Fruit fly (Drosophila melanogaster) whole organism, prepupa: Measurements from ENCODE around the gene CG3630.

Experiments
- CG10631 ChIP-seq: fragments of 200-800 bp; sonication (Bioruptor generic); optimal IDR thresholded peaks from 2 replicates; lab custom pipeline; 2016; ENCODE audit warnings: missing biosample characterization, missing genetic modification characterization
- CG11294 ChIP-seq: fragments of 200-800 bp; sonication (Bioruptor generic); IDR thresholded peaks from 2 replicates; pipeline ENCODE4 v1.3.6; 2022; ENCODE audit warnings: missing biosample characterization, missing genetic modification characterization
- CG11762 ChIP-seq: fragments of 200-800 bp; sonication (Bioruptor generic); optimal IDR thresholded peaks from 3 replicates; lab custom pipeline; 2016; ENCODE audit warnings: missing biosample characterization, missing genetic modification characterization; ENCODE audit not compliant: insufficient read depth
- CG11902 ChIP-seq: fragments of 200-800 bp; sonication (Bioruptor generic); optimal IDR thresholded peaks from 3 replicates; lab custom pipeline; 2016; ENCODE audit warnings: missing biosample characterization, missing genetic modification characterization
- CG15336 ChIP-seq: fragments of 200-800 bp; sonication (Bioruptor generic); IDR thresholded peaks from 2 replicates; pipeline ENCODE4 v1.3.6; 2022; ENCODE audit warnings: missing biosample characterization, missing genetic modification characterization
- CG16779 ChIP-seq: fragments of 200-800 bp; sonication (Bioruptor generic); optimal IDR thresholded peaks from 3 replicates; lab custom pipeline; 2017; ENCODE audit warnings: missing biosample characterization, mild to moderate bottlenecking, missing genetic modification characterization
- CG31627 ChIP-seq: fragments of 200-800 bp; sonication (Bioruptor generic); optimal IDR thresholded peaks from 3 replicates; lab custom pipeline; 2016; ENCODE audit warnings: missing biosample characterization, missing genetic modification characterization
- CG32006 ChIP-seq: fragments of 200-800 bp; sonication (Bioruptor generic); optimal IDR thresholded peaks from 3 replicates; lab custom pipeline; 2017; ENCODE audit warnings: missing biosample characterization, mild to moderate bottlenecking, missing genetic modification characterization
- CG3919 ChIP-seq: fragments of 200-800 bp; sonication (Bioruptor generic); optimal IDR thresholded peaks from 3 replicates; lab custom pipeline; 2016; ENCODE audit warnings: missing biosample characterization, missing genetic modification characterization
- CG4318 ChIP-seq: fragments of 200-800 bp; sonication (Bioruptor generic); optimal IDR thresholded peaks from 3 replicates; lab custom pipeline; 2017; ENCODE audit warnings: missing biosample characterization, mild to moderate bottlenecking, missing genetic modification characterization
- CG6163 ChIP-seq: fragments of 200-800 bp; sonication (Bioruptor generic); IDR thresholded peaks from 3 replicates; pipeline ENCODE4 v1.3.6; 2022; ENCODE audit warnings: missing biosample characterization, missing genetic modification characterization
- CG6276 ChIP-seq: fragments of 200-800 bp; sonication (Bioruptor generic); optimal IDR thresholded peaks from 2 replicates; lab custom pipeline; 2017; ENCODE audit warnings: missing biosample characterization, mild to moderate bottlenecking, missing genetic modification characterization
- CG7368 ChIP-seq: fragments of 200-800 bp; sonication (Bioruptor generic); optimal IDR thresholded peaks from 3 replicates; lab custom pipeline; 2016; ENCODE audit warnings: missing biosample characterization, missing genetic modification characterization
- CG8119 ChIP-seq: fragments of 200-800 bp; sonication (Bioruptor generic); IDR thresholded peaks from 3 replicates; pipeline ENCODE4 v1.3.6; 2022; ENCODE audit warnings: missing biosample characterization, missing genetic modification characterization
- CG8319 ChIP-seq: fragments of 200-800 bp; sonication (Bioruptor generic); optimal IDR thresholded peaks from 3 replicates; lab custom pipeline; 2016; ENCODE audit warnings: missing biosample characterization, missing genetic modification characterization
- CG8632 ChIP-seq: fragments of 200-800 bp; sonication (Bioruptor generic); optimal IDR thresholded peaks from 3 replicates; lab custom pipeline; 2016; ENCODE audit warnings: missing biosample characterization, missing genetic modification characterization
- CG9139 ChIP-seq: fragments of 200-800 bp; sonication (Bioruptor generic); optimal IDR thresholded peaks from 3 replicates; lab custom pipeline; 2017; ENCODE audit warnings: missing biosample characterization, mild to moderate bottlenecking, missing genetic modification characterization
- Eip78C ChIP-seq: fragments of 200-800 bp; sonication (Bioruptor generic); peaks from one replicate; lab custom pipeline; 2016; ENCODE audit warnings: missing biosample characterization, missing genetic modification characterization
- Gug ChIP-seq: fragments of 200-800 bp; sonication (Bioruptor generic); IDR thresholded peaks from 2 replicates; pipeline ENCODE4 v1.3.6; 2022; ENCODE audit warnings: missing biosample characterization, missing genetic modification characterization
- Hr38 ChIP-seq: sonication (Bioruptor generic); optimal IDR thresholded peaks from 2 replicates; lab custom pipeline; 2016; ENCODE audit warnings: missing biosample characterization, missing genetic modification characterization
- Hr39 ChIP-seq: fragments of 200-800 bp; sonication (Bioruptor generic); optimal IDR thresholded peaks from 2 replicates; lab custom pipeline; 2016; ENCODE audit warnings: missing biosample characterization, missing genetic modification characterization
- Hr4 ChIP-seq: fragments of 200-800 bp; sonication (Bioruptor generic); optimal IDR thresholded peaks from 3 replicates; lab custom pipeline; 2016; ENCODE audit warnings: missing biosample characterization, missing genetic modification characterization
- Met ChIP-seq: fragments of 200-800 bp; sonication (Bioruptor generic); optimal IDR thresholded peaks from 3 replicates; lab custom pipeline; 2016; ENCODE audit warnings: missing biosample characterization, missing genetic modification characterization
- achi ChIP-seq: fragments of 200-800 bp; sonication (Bioruptor generic); optimal IDR thresholded peaks from 3 replicates; lab custom pipeline; 2016; ENCODE audit warnings: missing biosample characterization, missing genetic modification characterization
- cyc ChIP-seq: fragments of 200-800 bp; sonication (Bioruptor generic); optimal IDR thresholded peaks from 3 replicates; lab custom pipeline; 2016; ENCODE audit warnings: missing biosample characterization, missing genetic modification characterization
- eg ChIP-seq: fragments of 200-800 bp; sonication (Bioruptor generic); IDR thresholded peaks from 3 replicates; pipeline ENCODE4 v1.3.6; 2022; ENCODE audit warnings: missing biosample characterization, missing genetic modification characterization
- pdm3 ChIP-seq: fragments of 200-800 bp; sonication (Bioruptor generic); optimal IDR thresholded peaks from 3 replicates; lab custom pipeline; 2016; ENCODE audit warnings: missing biosample characterization, missing genetic modification characterization
- salr ChIP-seq, 2 experiments: fragments of 200-800 bp; sonication (Bioruptor generic); optimal IDR thresholded peaks; 3 replicates each; lab custom pipeline; 2016 to 2018; ENCODE audit warnings: missing biosample characterization in 2 of 2, missing genetic modification characterization in 2 of 2, mild to moderate bottlenecking in 1 of 2
- svp ChIP-seq: fragments of 200-800 bp; sonication (Bioruptor generic); peaks from one replicate; lab custom pipeline; 2016; ENCODE audit warnings: missing biosample characterization, missing genetic modification characterization
- topi ChIP-seq: fragments of 200-800 bp; sonication (Bioruptor generic); optimal IDR thresholded peaks from 3 replicates; lab custom pipeline; 2016; ENCODE audit warnings: missing biosample characterization, missing genetic modification characterization
- vri ChIP-seq: fragments of 200-800 bp; sonication (Bioruptor generic); optimal IDR thresholded peaks from 3 replicates; lab custom pipeline; 2016; ENCODE audit warnings: missing biosample characterization, mild to moderate bottlenecking, missing genetic modification characterization

Gene CG3630

DNA sequence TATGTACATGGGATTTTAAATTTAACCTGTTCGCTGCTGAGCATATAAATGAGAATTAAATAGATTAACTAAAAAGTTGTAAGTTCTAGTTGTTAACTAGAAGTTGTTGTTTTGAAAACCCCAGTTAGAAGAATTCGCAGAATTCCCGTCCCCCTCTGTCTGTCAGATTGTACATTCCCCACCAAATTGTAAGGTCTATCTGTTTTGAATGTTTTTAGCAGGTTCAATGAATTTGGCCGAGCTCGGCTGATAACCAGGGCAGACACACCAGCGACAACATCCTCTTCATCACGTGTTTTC lies 36.2 kb downstream of the CG3630 start:
- TF ChIP-seq CG11902 (GFP tag; lab: Kevin White, UChicago) (no peak), topi (GFP tag; lab: Kevin White, UChicago) (no peak), CG8119 (no peak), CG4318 (no peak), svp (GFP tag; lab: Kevin White, UChicago) (peak; percentile 80), CG8632 (GFP tag; lab: Kevin White, UChicago) (no peak), vri (GFP tag; lab: Kevin White, UChicago) (no peak)

DNA sequence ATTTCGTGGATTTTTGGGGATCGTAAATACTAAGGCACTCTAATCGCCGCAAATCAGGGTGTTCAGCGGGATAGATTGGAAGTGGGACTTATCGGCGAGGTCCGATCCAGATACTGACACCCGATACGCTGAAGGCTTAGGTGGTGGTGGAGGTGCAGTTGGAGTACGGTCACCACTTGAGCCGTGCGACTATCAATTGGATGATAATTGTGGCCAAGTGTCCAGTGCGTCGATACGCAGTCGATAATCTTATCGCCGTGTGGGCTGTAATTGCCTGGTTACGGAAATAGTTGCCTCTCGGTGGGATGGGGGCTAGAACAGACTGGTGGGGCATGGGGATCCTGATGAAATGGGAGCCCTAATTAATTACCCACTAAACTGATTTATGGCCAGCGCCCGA lies 37.3 kb downstream of the CG3630 start:
- TF ChIP-seq svp (GFP tag; lab: Kevin White, UChicago) (peak; percentile 49), CG10631 (no peak)

- TF ChIP-seq CG9139: no peak
- TF ChIP-seq vri (GFP tag; lab: Kevin White, UChicago): no peak
- TF ChIP-seq salr (GFP tag; optimal IDR thresholded peaks at IDR 0.05; lab: Kevin White, UChicago): no peak
- TF ChIP-seq CG31627: no peak
- no peak for TF ChIP-seq CG11902 (GFP tag; lab: Kevin White, UChicago)
- no peak for TF ChIP-seq CG7368 (GFP tag; lab: Kevin White, UChicago)
Observed at dm6 chrX:2203766-2204165, 41.8 kb downstream of the CG3630 start, which contains the start of gene FarO. FarO (minus strand) TSS chrX:2203866.

dm6 chrX:2208641-2209241 lies 46.7 kb downstream of the CG3630 start:
- TF ChIP-seq svp (GFP tag; lab: Kevin White, UChicago): peak; percentile 44
- peak; percentile 46 for TF ChIP-seq CG32006 (GFP tag; lab: Kevin White, UChicago)
- no peak for TF ChIP-seq CG16779
- TF ChIP-seq CG6276 (GFP tag; lab: Kevin White, UChicago): peak; percentile 49
- TF ChIP-seq eg (GFP tag; lab: Robert Waterston, UW): peak; percentile 56; the same call in 1 of the 3 replicates

DNA sequence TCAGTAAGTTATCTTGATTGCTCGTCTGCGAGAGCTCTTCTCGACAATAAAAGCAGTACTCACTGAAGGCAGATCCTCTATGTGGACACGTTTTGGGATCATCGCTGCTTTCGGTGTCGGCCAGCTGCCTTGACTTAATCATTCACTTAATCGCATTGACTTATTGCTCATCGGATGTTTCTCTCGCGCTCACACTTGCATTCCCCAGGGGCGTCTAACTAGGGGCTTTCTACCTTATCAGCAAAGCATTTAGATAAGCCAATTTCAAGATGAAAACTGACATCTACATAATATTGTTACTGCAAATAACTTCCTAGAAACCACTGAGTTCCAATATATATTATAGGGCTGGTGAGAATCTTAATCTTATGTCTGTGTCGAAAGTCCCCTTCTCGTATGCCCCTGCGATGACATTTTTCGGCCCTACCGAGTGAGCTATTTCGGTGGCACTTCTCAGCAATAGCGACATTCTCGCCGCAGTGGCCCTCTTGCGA lies 50.4 kb downstream of the CG3630 start:
- TF ChIP-seq CG11762 (GFP tag; lab: Kevin White, UChicago): no peak
- peak; percentile 33 for TF ChIP-seq Hr4 (GFP tag; lab: Kevin White, UChicago)
- TF ChIP-seq Gug (GFP tag; lab: Robert Waterston, UW): no peak
- no peak for TF ChIP-seq salr (GFP tag; optimal IDR thresholded peaks at IDR 0.05; lab: Kevin White, UChicago)
- TF ChIP-seq CG3919: no peak
- peak; percentile 20 for TF ChIP-seq Eip78C (GFP tag; lab: Kevin White, UChicago)
- TF ChIP-seq Met: peak; percentile 12
- TF ChIP-seq CG8632 (GFP tag; lab: Kevin White, UChicago): no peak
- TF ChIP-seq CG6276 (GFP tag; lab: Kevin White, UChicago): no peak
- TF ChIP-seq Hr38: no peak
- TF ChIP-seq CG8119: 0 out of 3 replicates have a peak, but pooled peaks have one; percentile 16
- no peak for TF ChIP-seq CG8319 (GFP tag; lab: Kevin White, UChicago)
- 0 out of 3 replicates have a peak, but pooled peaks have one; percentile 34 for TF ChIP-seq CG6163 (GFP tag; lab: Robert Waterston, UW)
- TF ChIP-seq Hr39 (GFP tag; lab: Kevin White, UChicago): no peak
- TF ChIP-seq svp (GFP tag; lab: Kevin White, UChicago): peak; percentile 92
- no peak for TF ChIP-seq cyc (GFP tag; lab: Kevin White, UChicago)
- no peak for TF ChIP-seq CG7368 (GFP tag; lab: Kevin White, UChicago)
- no peak for TF ChIP-seq achi (GFP tag; lab: Kevin White, UChicago)
- no peak for TF ChIP-seq pdm3 (GFP tag; lab: Kevin White, UChicago)
- peak; percentile 9 for TF ChIP-seq topi (GFP tag; lab: Kevin White, UChicago)
- TF ChIP-seq CG11294: no peak
- peak; percentile 36; the same call in 1 of the 3 replicates for TF ChIP-seq eg (GFP tag; lab: Robert Waterston, UW)
- TF ChIP-seq CG15336: peak; percentile 42; the same call in 1 of the 2 replicates
